Fruit fly (Drosophila melanogaster): ENCODE measurements around the gene CG15219.

DNA sequence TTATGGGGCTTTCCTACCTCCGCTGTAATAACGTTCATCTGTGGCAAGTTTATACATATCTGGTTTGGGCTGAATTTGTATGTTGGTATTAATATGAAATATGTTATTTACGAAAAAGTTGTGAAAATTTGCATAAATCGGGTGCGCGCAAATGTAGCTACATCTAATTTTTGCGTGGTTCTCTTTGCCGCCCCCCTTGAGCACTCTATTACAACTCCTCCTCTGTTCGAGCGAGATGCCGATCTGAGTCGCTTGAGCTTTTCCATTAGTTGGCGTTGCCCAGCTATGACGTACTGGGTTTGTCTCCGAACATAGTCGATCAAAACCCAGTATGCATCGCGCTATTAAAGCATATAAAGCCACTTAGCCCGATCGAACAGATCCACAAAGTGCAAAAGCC is 3.4 kb upstream of the CG15219 start, which contains the start of gene CG6675:
- TF ChIP-seq Gug (GFP tag; IDR thresholded peaks at IDR 0.05) = no peak
- no peak for TF ChIP-seq CG6163 (GFP tag; IDR thresholded peaks at IDR 0.05)
- TF ChIP-seq fd59A (GFP tag; optimal IDR thresholded peaks at IDR 0.05) = no peak
- TF ChIP-seq CG7368 (GFP tag; optimal IDR thresholded peaks at IDR 0.05) = no peak

All from whole organism, prepupa.